Worm (Caenorhabditis elegans): ENCODE data around the gene mdt-22.

Gene mdt-22

ce11 chrII:10302646-10303045 is 1.6 kb downstream of the mdt-22 start, which contains the start of gene clpp-1:
Gene clpp-1 (minus strand): TSS chrII:10302842.
- TF ChIP-seq ztf-6 (GFP tag; IDR thresholded peaks at IDR 0.05) (no peak), cebp-1 (GFP tag; IDR thresholded peaks at IDR 0.05) (no peak), cebp-1 (tag; optimal IDR thresholded peaks at IDR 0.05) (no peak), atf-7 (tag; optimal IDR thresholded peaks at IDR 0.05) (peak; percentile 74), nhr-120 (GFP tag; IDR thresholded peaks at IDR 0.05) (no peak), ztf-25 (GFP tag; IDR thresholded peaks at IDR 0.05) (no peak), lin-40 (tag; optimal IDR thresholded peaks at IDR 0.05) (no peak), lin-26 (GFP tag; IDR thresholded peaks at IDR 0.05) (no peak), ama-1 (optimal IDR thresholded peaks at IDR 0.05) (peak; percentile 35), ama-1 (GFP tag; optimal IDR thresholded peaks at IDR 0.05) (no peak), xnd-1 (tag; optimal IDR thresholded peaks at IDR 0.05) (no peak), mcd-1 (GFP tag; IDR thresholded peaks at IDR 0.05) (no peak), D2030.7 (GFP tag; IDR thresholded peaks at IDR 0.05) (no peak), tlf-1 (GFP tag; optimal IDR thresholded peaks at IDR 0.05) (peak; percentile 31), C17E4.6 (GFP tag; IDR thresholded peaks at IDR 0.05) (no peak), rcor-1 (GFP tag; IDR thresholded peaks at IDR 0.05) (no peak), nhr-80 (tag; optimal IDR thresholded peaks at IDR 0.05) (no peak), egrh-3 (GFP tag; IDR thresholded peaks at IDR 0.05) (no peak), ztf-22 (GFP tag; optimal IDR thresholded peaks at IDR 0.05) (no peak), ZK185.1 (tag; optimal IDR thresholded peaks at IDR 0.05; ENCODE audit: poor library complexity, severe bottlenecking) (no peak), B0336.3 (GFP tag; IDR thresholded peaks at IDR 0.05) (peak; percentile 23; the same call in 1 of the 2 replicates), B0261.1 (tag; optimal IDR thresholded peaks at IDR 0.05) (no peak), Y53G8AR.9 (GFP tag; conservative IDR thresholded peaks at IDR 0.05) (peak; percentile 50; the same call in 1 of the 2 replicates), mel-28 (tag; optimal IDR thresholded peaks at IDR 0.05; ENCODE audit: borderline replicate concordance) (peak; percentile 39), K11D2.4 (GFP tag; IDR thresholded peaks at IDR 0.05) (0 out of 2 replicates have a peak, but pooled peaks have one; percentile 14), nfyb-1 (GFP tag; IDR thresholded peaks at IDR 0.05) (peak; percentile 43; the same call in 1 of the 2 replicates), ceh-58 (GFP tag; IDR thresholded peaks at IDR 0.05) (no peak), rpc-1 (optimal IDR thresholded peaks at IDR 0.05) (no peak), rpc-1 (tag; optimal IDR thresholded peaks at IDR 0.05) (no peak), madf-3 (GFP tag; IDR thresholded peaks at IDR 0.05) (no peak), F55B11.4 (tag; optimal IDR thresholded peaks at IDR 0.05; ENCODE audit: borderline replicate concordance, insufficient read depth) (no peak), T26A5.8 (tag; optimal IDR thresholded peaks at IDR 0.05) (no peak), unc-130 (GFP tag; optimal IDR thresholded peaks at IDR 0.05) (no peak), lin-35 (GFP tag; optimal IDR thresholded peaks at IDR 0.05) (no peak), tbp1 (GFP tag; optimal IDR thresholded peaks at IDR 0.05) (no peak), repo-1 (tag; optimal IDR thresholded peaks at IDR 0.05) (no peak), gei-17 (GFP tag; optimal IDR thresholded peaks at IDR 0.05) (peak; percentile 12), attf-5 (GFP tag; optimal IDR thresholded peaks at IDR 0.05) (no peak), bed-1 (GFP tag; IDR thresholded peaks at IDR 0.05) (0 out of 2 replicates have a peak, but pooled peaks have one; percentile 7), pha-4 (tag; optimal IDR thresholded peaks at IDR 0.05) (no peak), madf-10 (tag; optimal IDR thresholded peaks at IDR 0.05) (no peak), attf-6 (GFP tag; IDR thresholded peaks at IDR 0.05) (no peak), F49E8.2 (tag; optimal IDR thresholded peaks at IDR 0.05; ENCODE audit: insufficient read depth) (no peak), somi-1 (GFP tag; optimal IDR thresholded peaks at IDR 0.05) (no peak), him-1 (tag; optimal IDR thresholded peaks at IDR 0.05) (no peak), snpc-3.4 (tag; optimal IDR thresholded peaks at IDR 0.05) (peak; percentile 5), let-526 (GFP tag; IDR thresholded peaks at IDR 0.05) (no peak), lin-54 (GFP tag; optimal IDR thresholded peaks at IDR 0.05) (peak; percentile 17), B0035.1 (tag; optimal IDR thresholded peaks at IDR 0.05) (no peak), hsf-1 (GFP tag; IDR thresholded peaks at IDR 0.05) (no peak)
